Worm (Caenorhabditis elegans) whole organism, L2 larva: ENCODE results near the gene fbxa-63.

Source experiments
- lin-11 ChIP-seq: fragments of 150-350 bp; sonication (generic microtip); optimal IDR thresholded peaks from 2 replicates; lab custom pipeline; 2014; ENCODE audit warnings: missing biosample characterization, missing genetic modification characterization, inconsistent platforms, mixed read lengths
- ztf-11 ChIP-seq: sonication (generic microtip); optimal IDR thresholded peaks from 2 replicates; lab custom pipeline; 2017; ENCODE audit warnings: missing biosample characterization, missing genetic modification characterization

DNA sequence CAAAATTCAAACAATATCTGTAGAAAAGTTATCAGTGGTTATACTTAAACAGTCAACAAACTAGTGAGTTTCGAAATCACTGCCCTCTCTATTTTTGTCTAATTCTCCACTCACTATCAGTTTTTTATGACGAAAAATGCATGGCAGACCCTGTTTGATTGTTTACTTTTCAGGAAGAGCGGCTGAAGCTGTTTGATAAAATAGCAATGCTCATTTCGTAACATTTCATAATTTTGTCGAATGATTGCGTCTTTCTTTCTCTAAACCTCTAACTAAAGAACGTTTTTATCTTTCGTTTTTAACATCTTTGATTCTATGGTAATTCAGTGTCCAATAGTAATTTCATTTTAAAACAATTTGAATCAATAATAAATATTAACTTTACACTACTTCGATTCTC lies 35.9 kb downstream of the fbxa-63 start:
- TF ChIP-seq lin-11 (tag; lab: Kevin White, UChicago), result no peak
- no peak for TF ChIP-seq ztf-11
